Fruit fly (Drosophila melanogaster): ENCODE data around the gene Hsc70-4.

Hsc70-4 gene

dm6 chr3R:15275158-15275623 is 32.7 kb downstream of the Hsc70-4 start, which contains the start of the genes Cp190 and CG4338 (continued):
- TF ChIP-seq bab2 (GFP tag; optimal IDR thresholded peaks at IDR 0.05): peak; percentile 93
- peak; percentile 75 for TF ChIP-seq Dip2 (GFP tag; IDR thresholded peaks at IDR 0.05)
- peak; percentile 99 for TF ChIP-seq Abd-B (GFP tag; optimal IDR thresholded peaks at IDR 0.05)
- peak; percentile 97 for TF ChIP-seq Blimp-1 (GFP tag; optimal IDR thresholded peaks at IDR 0.05)
- TF ChIP-seq wor (GFP tag; IDR thresholded peaks at IDR 0.05): peak; percentile 95
- TF ChIP-seq unpg (GFP tag; optimal IDR thresholded peaks at IDR 0.05): peak; percentile 99
- peak; percentile 99 for TF ChIP-seq CG9817 (tag; optimal IDR thresholded peaks at IDR 0.05)
- TF ChIP-seq MBD-R2 (GFP tag; IDR thresholded peaks at IDR 0.05): peak; percentile 98
- TF ChIP-seq ems (GFP tag; optimal IDR thresholded peaks at IDR 0.05): peak; percentile 92
- peak; percentile 91 for TF ChIP-seq psq (GFP tag; optimal IDR thresholded peaks at IDR 0.05)
- peak; percentile 99 for TF ChIP-seq sens (GFP tag)
- TF ChIP-seq CG11504 (tag; optimal IDR thresholded peaks at IDR 0.05): peak; percentile 97
- peak; percentile 98 for TF ChIP-seq tap (tag; optimal IDR thresholded peaks at IDR 0.05)
- TF ChIP-seq repo (GFP tag; optimal IDR thresholded peaks at IDR 0.05): peak; percentile 66
- peak; percentile 96 for TF ChIP-seq CG3407 (GFP tag; optimal IDR thresholded peaks at IDR 0.05)
- peak; percentile 94 for TF ChIP-seq Nf-YC (tag; optimal IDR thresholded peaks at IDR 0.05)
- TF ChIP-seq HLH3B (GFP tag; IDR thresholded peaks at IDR 0.05): peak; percentile 96
- peak; percentile 55 for TF ChIP-seq p53 (GFP tag; optimal IDR thresholded peaks at IDR 0.05)
- TF ChIP-seq CkIIα-i1 (GFP tag; IDR thresholded peaks at IDR 0.05): 0 out of 2 replicates have a peak, but pooled peaks have one; percentile 13
- TF ChIP-seq croc (GFP tag; conservative IDR thresholded peaks at IDR 0.05): peak; percentile 97
- TF ChIP-seq exex (tag; optimal IDR thresholded peaks at IDR 0.05): peak; percentile 92
- TF ChIP-seq ind (GFP tag; optimal IDR thresholded peaks at IDR 0.05): peak; percentile 98
- peak; percentile 98 for TF ChIP-seq CG15601 (tag; optimal IDR thresholded peaks at IDR 0.05)
- peak; percentile 99 for TF ChIP-seq gcm (GFP tag; optimal IDR thresholded peaks at IDR 0.05)
- TF ChIP-seq CG15514 (GFP tag; optimal IDR thresholded peaks at IDR 0.05): peak; percentile 93
- peak; percentile 91 for TF ChIP-seq ssp (GFP tag; IDR thresholded peaks at IDR 0.05)
- peak; percentile 95 for TF ChIP-seq Drgx (GFP tag; IDR thresholded peaks at IDR 0.05)
- TF ChIP-seq sc (optimal IDR thresholded peaks at IDR 0.05): no peak
- peak; percentile 97 for TF ChIP-seq sc (GFP tag; optimal IDR thresholded peaks at IDR 0.05)
- peak; percentile 94 for TF ChIP-seq CG2875 (GFP tag; optimal IDR thresholded peaks at IDR 0.05)
- peak; percentile 96 for TF ChIP-seq run (tag; optimal IDR thresholded peaks at IDR 0.05)
- TF ChIP-seq Lpt (GFP tag; optimal IDR thresholded peaks at IDR 0.05): no peak
- TF ChIP-seq hb (GFP tag; IDR thresholded peaks at IDR 0.05; ENCODE audit: partially characterized antibody): peak; percentile 72
- peak; percentile 94 for TF ChIP-seq D19B (GFP tag; optimal IDR thresholded peaks at IDR 0.05)
- peak; percentile 99 for TF ChIP-seq PHDP (tag; optimal IDR thresholded peaks at IDR 0.05)
- peak; percentile 93 for TF ChIP-seq jigr1 (GFP tag; IDR thresholded peaks at IDR 0.05)
- TF ChIP-seq klu (GFP tag; IDR thresholded peaks at IDR 0.05): peak; percentile 96
- peak; percentile 97 for TF ChIP-seq HHEX (GFP tag; optimal IDR thresholded peaks at IDR 0.05)
- TF ChIP-seq NK7.1 (GFP tag; optimal IDR thresholded peaks at IDR 0.05): peak; percentile 86
- TF ChIP-seq H2.0 (GFP tag; IDR thresholded peaks at IDR 0.05): peak; percentile 95
- TF ChIP-seq zen2 (GFP tag; IDR thresholded peaks at IDR 0.05; ENCODE audit: partially characterized antibody): no peak; the same call in 2 of the 3 replicates
- peak; percentile 74 for TF ChIP-seq HLH4C (GFP tag; IDR thresholded peaks at IDR 0.05; ENCODE audit: partially characterized antibody)
- TF ChIP-seq chn (GFP tag; optimal IDR thresholded peaks at IDR 0.05): peak; percentile 95
- peak; percentile 87 for TF ChIP-seq Nf-YA (GFP tag; IDR thresholded peaks at IDR 0.05)
- peak; percentile 49 for TF ChIP-seq tna (GFP tag; IDR thresholded peaks at IDR 0.05; ENCODE audit: partially characterized antibody)
- TF ChIP-seq CG14667 (GFP tag; IDR thresholded peaks at IDR 0.05): peak; percentile 93
- peak; percentile 61 for TF ChIP-seq MESR4 (GFP tag; optimal IDR thresholded peaks at IDR 0.05)
- peak in 1 of 3 experiments; percentile 99 for TF ChIP-seq lola (GFP tag; optimal IDR thresholded peaks at IDR 0.05)
- peak; percentile 58 for TF ChIP-seq gcm2 (GFP tag; optimal IDR thresholded peaks at IDR 0.05)
- TF ChIP-seq gem (tag; optimal IDR thresholded peaks at IDR 0.05): peak; percentile 99
